Fruit fly (Drosophila melanogaster): ENCODE results near the gene CG32485.
A peak's percentile ranks its signal among the peaks of the same experiment; 100 is the strongest.

The CG32485 gene

DNA sequence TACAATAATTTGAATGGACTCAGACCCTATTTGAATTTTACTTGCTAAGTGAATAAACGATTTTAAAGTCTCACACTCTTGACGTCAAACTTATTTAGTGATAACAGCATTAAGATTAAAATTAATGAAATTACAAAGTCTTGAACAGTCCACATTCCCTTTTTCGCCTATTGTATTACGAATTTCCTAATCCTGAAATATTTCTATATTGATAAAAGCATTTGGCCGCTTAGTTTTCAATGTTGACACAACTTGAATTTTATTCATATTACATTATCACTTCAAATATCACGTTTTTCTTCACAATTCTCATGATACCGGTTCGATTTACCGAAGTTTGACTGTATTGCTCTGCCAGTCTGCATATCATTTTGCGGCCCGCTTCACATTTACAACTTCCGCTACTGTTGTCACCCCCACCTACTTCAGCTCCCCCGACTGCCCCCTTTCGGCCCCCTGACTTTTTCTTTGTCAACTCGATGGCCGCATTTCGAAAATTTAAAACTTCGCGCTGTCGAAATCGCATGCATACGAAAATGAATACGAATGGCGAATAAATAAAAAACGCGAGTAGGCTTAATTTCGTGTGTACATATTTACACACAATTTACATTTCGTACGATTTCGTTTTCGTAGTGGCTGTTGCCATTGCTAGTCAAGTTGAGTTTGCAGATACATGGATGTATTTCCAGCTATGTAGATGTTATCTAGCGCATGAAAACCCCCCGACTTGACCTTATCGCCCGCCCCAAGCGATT lies 28.5 kb downstream of the CG32485 start (continued):
- peak; percentile 65 for TF ChIP-seq Meics (GFP tag; optimal IDR thresholded peaks at IDR 0.05)
- peak; percentile 22 for TF ChIP-seq PHDP (tag; optimal IDR thresholded peaks at IDR 0.05)
- peak; percentile 50; the same call in 1 of the 3 replicates for TF ChIP-seq CG34422 (GFP tag; IDR thresholded peaks at IDR 0.05)
- TF ChIP-seq CG11093 (GFP tag; IDR thresholded peaks at IDR 0.05) = 0 out of 3 replicates have a peak, but pooled peaks have one; percentile 20
- TF ChIP-seq esg (GFP tag; conservative IDR thresholded peaks at IDR 0.05) = peak; percentile 14; the same call in 1 of the 2 replicates
- peak; percentile 21 for TF ChIP-seq CG12299 (tag; optimal IDR thresholded peaks at IDR 0.05)
- TF ChIP-seq tll (GFP tag; optimal IDR thresholded peaks at IDR 0.05) = no peak
- peak; percentile 59 for TF ChIP-seq sqz (GFP tag; optimal IDR thresholded peaks at IDR 0.05)
- TF ChIP-seq peb (GFP tag; IDR thresholded peaks at IDR 0.05) = no peak
- TF ChIP-seq CG14710 (tag; optimal IDR thresholded peaks at IDR 0.05) = peak; percentile 1
- peak; percentile 52 for TF ChIP-seq CG18262 (tag; optimal IDR thresholded peaks at IDR 0.05)
- TF ChIP-seq CG31365 (tag; optimal IDR thresholded peaks at IDR 0.05) = peak; percentile 27
- no peak for TF ChIP-seq CG17802 (tag; optimal IDR thresholded peaks at IDR 0.05)
- TF ChIP-seq CG11247 (GFP tag; IDR thresholded peaks at IDR 0.05) = no peak
- TF ChIP-seq CG2889 (GFP tag; IDR thresholded peaks at IDR 0.05) = no peak
- peak; percentile 20 for TF ChIP-seq CG10267 (tag; optimal IDR thresholded peaks at IDR 0.05)
- peak; percentile 23 for TF ChIP-seq CG9817 (tag; optimal IDR thresholded peaks at IDR 0.05)
- TF ChIP-seq al (GFP tag; IDR thresholded peaks at IDR 0.05) = no peak
- TF ChIP-seq H15 (GFP tag; IDR thresholded peaks at IDR 0.05) = no peak
- TF ChIP-seq Mad (GFP tag; optimal IDR thresholded peaks at IDR 0.05) = no peak
- no peak for TF ChIP-seq ham (GFP tag; IDR thresholded peaks at IDR 0.05)
- no peak for TF ChIP-seq ase (GFP tag; IDR thresholded peaks at IDR 0.05)
- TF ChIP-seq CG32532 (GFP tag; IDR thresholded peaks at IDR 0.05) = peak; percentile 13; the same call in 1 of the 2 replicates
- TF ChIP-seq lov (optimal IDR thresholded peaks at IDR 0.05) = no peak
- TF ChIP-seq lov (GFP tag; IDR thresholded peaks at IDR 0.05) = no peak
- TF ChIP-seq sd (tag; optimal IDR thresholded peaks at IDR 0.05) = peak; percentile 47
- TF ChIP-seq CG3407 (GFP tag; optimal IDR thresholded peaks at IDR 0.05) = peak; percentile 33
- no peak for TF ChIP-seq tio (GFP tag; optimal IDR thresholded peaks at IDR 0.05)
- TF ChIP-seq CG8944 (GFP tag; optimal IDR thresholded peaks at IDR 0.05) = no peak
- TF ChIP-seq hbn (GFP tag; IDR thresholded peaks at IDR 0.05; ENCODE audit: partially characterized antibody) = no peak
- no peak for TF ChIP-seq knrl (GFP tag; IDR thresholded peaks at IDR 0.05; ENCODE audit: partially characterized antibody)
- TF ChIP-seq sc (optimal IDR thresholded peaks at IDR 0.05) = no peak
- TF ChIP-seq sc (GFP tag; optimal IDR thresholded peaks at IDR 0.05) = no peak
- no peak for TF ChIP-seq CG10366 (GFP tag; IDR thresholded peaks at IDR 0.05)
- peak; percentile 14 for TF ChIP-seq CG1529 (GFP tag; optimal IDR thresholded peaks at IDR 0.05)
- TF ChIP-seq sens (GFP tag) = peak; percentile 78
- TF ChIP-seq CG4707 (GFP tag; optimal IDR thresholded peaks at IDR 0.05) = no peak
- TF ChIP-seq CG1024 (GFP tag; IDR thresholded peaks at IDR 0.05) = no peak
- peak; percentile 27; the same call in 1 of the 2 replicates for TF ChIP-seq E2f1 (GFP tag; IDR thresholded peaks at IDR 0.05)
- TF ChIP-seq wek (GFP tag; optimal IDR thresholded peaks at IDR 0.05) = peak; percentile 80
- TF ChIP-seq dpn (GFP tag; optimal IDR thresholded peaks at IDR 0.05) = peak in 1 of 2 experiments; percentile 14
- no peak for TF ChIP-seq dan (GFP tag; IDR thresholded peaks at IDR 0.05)
- TF ChIP-seq CG17568 (GFP tag; optimal IDR thresholded peaks at IDR 0.05) = peak; percentile 15
- TF ChIP-seq gem (tag; optimal IDR thresholded peaks at IDR 0.05) = peak; percentile 64
- TF ChIP-seq CG6813 (GFP tag; optimal IDR thresholded peaks at IDR 0.05) = peak; percentile 32
- TF ChIP-seq Ravus (GFP tag; IDR thresholded peaks at IDR 0.05) = no peak
- peak in 1 of 2 experiments; percentile 47 for TF ChIP-seq Hr51 (GFP tag; optimal IDR thresholded peaks at IDR 0.05)
- peak; percentile 30 for TF ChIP-seq BtbVII (GFP tag; optimal IDR thresholded peaks at IDR 0.05)
- peak; percentile 34 for TF ChIP-seq CG8924 (tag; optimal IDR thresholded peaks at IDR 0.05)

All from whole organism, embryonic.